Fruit fly (Drosophila melanogaster): Measurements from ENCODE around the gene Cpr64Aa.

Cpr64Aa gene

DNA sequence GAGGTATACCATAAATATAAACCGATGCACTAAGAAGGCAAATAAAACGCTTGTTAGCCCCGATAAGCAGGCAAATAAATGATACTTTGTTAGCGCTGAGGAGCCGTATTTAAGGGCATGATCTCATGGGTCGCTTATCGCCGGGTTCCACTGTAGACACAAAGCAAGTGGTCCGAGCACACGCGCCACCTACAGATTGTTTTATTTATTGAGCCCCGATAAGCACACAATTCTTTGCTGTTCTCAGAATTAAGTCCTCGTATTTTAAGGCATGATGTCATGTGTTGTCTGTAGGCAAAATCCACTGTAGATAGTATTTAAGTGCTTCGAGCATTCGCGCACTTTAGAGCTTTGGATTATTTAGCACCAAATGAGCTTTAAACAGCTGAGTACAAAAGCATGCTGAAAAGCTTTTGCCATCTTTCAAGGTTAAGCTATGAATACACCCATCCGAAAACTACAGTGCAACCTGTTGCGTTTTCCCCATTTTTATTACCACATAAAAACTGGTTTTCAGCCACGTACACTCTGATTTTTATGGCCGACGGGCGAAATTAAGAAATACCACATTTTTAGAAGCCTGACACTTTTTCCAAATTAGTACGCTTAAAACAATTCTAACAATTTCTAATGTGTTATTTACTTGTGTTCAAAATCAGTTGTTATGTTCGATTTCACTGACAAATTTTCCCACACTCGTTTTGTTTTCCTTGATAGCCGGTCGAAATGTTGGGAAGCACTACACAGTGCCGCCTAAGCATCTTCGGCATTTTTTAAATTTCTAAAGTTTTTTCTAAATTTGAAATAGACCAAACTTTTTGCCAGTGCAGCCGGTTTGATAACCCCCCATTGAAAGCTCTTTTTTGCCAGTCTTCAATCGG is 30.7 kb upstream of the Cpr64Aa start, which contains the start of gene Sqor (continued):
- peak; percentile 95 for TF ChIP-seq Ets65A (GFP tag)
- TF ChIP-seq h (optimal IDR thresholded peaks at IDR 0.05), result no peak
- peak; percentile 49 for TF ChIP-seq CG12942 (GFP tag; optimal IDR thresholded peaks at IDR 0.05)
- peak; percentile 92 for TF ChIP-seq Dip3 (GFP tag; optimal IDR thresholded peaks at IDR 0.05)
- peak; percentile 57 for TF ChIP-seq CG5245 (GFP tag; optimal IDR thresholded peaks at IDR 0.05)
- TF ChIP-seq CG10274 (GFP tag; optimal IDR thresholded peaks at IDR 0.05), result peak; percentile 77
- peak; percentile 89 for TF ChIP-seq CG1603 (tag; optimal IDR thresholded peaks at IDR 0.05)
- TF ChIP-seq ara (GFP tag; IDR thresholded peaks at IDR 0.05), result peak; percentile 67
- TF ChIP-seq Ptx1 (GFP tag; IDR thresholded peaks at IDR 0.05), result peak; percentile 75
- peak; percentile 81 for TF ChIP-seq vvl (GFP tag; IDR thresholded peaks at IDR 0.05)
- TF ChIP-seq CG6813 (GFP tag; optimal IDR thresholded peaks at IDR 0.05), result peak; percentile 74
- TF ChIP-seq oc (tag; optimal IDR thresholded peaks at IDR 0.05), result peak; percentile 83
- no peak for TF ChIP-seq ato (GFP tag; IDR thresholded peaks at IDR 0.05; ENCODE audit: partially characterized antibody)
- TF ChIP-seq PHDP (tag; optimal IDR thresholded peaks at IDR 0.05), result peak; percentile 89
- peak; percentile 85 for TF ChIP-seq Rfx (GFP tag; IDR thresholded peaks at IDR 0.05)
- no peak for TF ChIP-seq yki (optimal IDR thresholded peaks at IDR 0.05)
- TF ChIP-seq H15 (GFP tag; IDR thresholded peaks at IDR 0.05), result peak; percentile 58; the same call in 2 of the 3 replicates
- TF ChIP-seq danr (GFP tag; IDR thresholded peaks at IDR 0.05), result peak; percentile 72
- TF ChIP-seq sqz (GFP tag; optimal IDR thresholded peaks at IDR 0.05), result peak; percentile 74
- peak; percentile 21 for TF ChIP-seq CG14710 (tag; optimal IDR thresholded peaks at IDR 0.05)
- 0 out of 2 replicates have a peak, but pooled peaks have one; percentile 1 for TF ChIP-seq dati (GFP tag; IDR thresholded peaks at IDR 0.05)
- peak; percentile 82 for TF ChIP-seq Bdp1 (GFP tag; optimal IDR thresholded peaks at IDR 0.05)
- TF ChIP-seq jumu (GFP tag; optimal IDR thresholded peaks at IDR 0.05), result peak; percentile 82
- TF ChIP-seq CG11696 (GFP tag; IDR thresholded peaks at IDR 0.05), result peak; percentile 58; the same call in 1 of the 2 replicates
- TF ChIP-seq CG10959 (GFP tag; IDR thresholded peaks at IDR 0.05), result no peak
- no peak for TF ChIP-seq z (GFP tag; IDR thresholded peaks at IDR 0.05)
- TF ChIP-seq insv (GFP tag; optimal IDR thresholded peaks at IDR 0.05), result peak in 1 of 2 experiments; percentile 21
- TF ChIP-seq ap (GFP tag; IDR thresholded peaks at IDR 0.05), result peak; percentile 54
- TF ChIP-seq cg (GFP tag; optimal IDR thresholded peaks at IDR 0.05), result peak; percentile 20
- TF ChIP-seq Bteb2 (GFP tag; optimal IDR thresholded peaks at IDR 0.05), result peak; percentile 85
- TF ChIP-seq lbe (GFP tag; optimal IDR thresholded peaks at IDR 0.05), result peak; percentile 79
- TF ChIP-seq kah (GFP tag; optimal IDR thresholded peaks at IDR 0.05), result peak; percentile 44
- TF ChIP-seq CG8944 (GFP tag; optimal IDR thresholded peaks at IDR 0.05), result peak; percentile 81
- peak; percentile 63 for TF ChIP-seq CG31224 (GFP tag; IDR thresholded peaks at IDR 0.05)
- TF ChIP-seq tio (GFP tag; optimal IDR thresholded peaks at IDR 0.05), result no peak
- TF ChIP-seq CG8388 (GFP tag; optimal IDR thresholded peaks at IDR 0.05), result peak; percentile 68
- peak; percentile 90 for TF ChIP-seq CG12769 (tag; optimal IDR thresholded peaks at IDR 0.05)
- TF ChIP-seq sisA (GFP tag; IDR thresholded peaks at IDR 0.05), result peak; percentile 69
- TF ChIP-seq gt (GFP tag; IDR thresholded peaks at IDR 0.05), result no peak
- peak; percentile 66 for TF ChIP-seq CG4424 (GFP tag; optimal IDR thresholded peaks at IDR 0.05)
- no peak for TF ChIP-seq CG1832 (GFP tag; optimal IDR thresholded peaks at IDR 0.05)
- peak; percentile 66 to 93 for TF ChIP-seq bsh (GFP tag; optimal IDR thresholded peaks at IDR 0.05)
- peak; percentile 61; the same call in 2 of the 3 replicates for TF ChIP-seq sr (GFP tag; IDR thresholded peaks at IDR 0.05)
- peak; percentile 77 for TF ChIP-seq tgo (GFP tag; IDR thresholded peaks at IDR 0.05)
- peak; percentile 64 for TF ChIP-seq NC2β (GFP tag; optimal IDR thresholded peaks at IDR 0.05)
- peak; percentile 75 for TF ChIP-seq Nf-YA (GFP tag; IDR thresholded peaks at IDR 0.05)
- peak; percentile 63 for TF ChIP-seq CG14667 (GFP tag; IDR thresholded peaks at IDR 0.05)
- TF ChIP-seq HmgD (GFP tag; optimal IDR thresholded peaks at IDR 0.05), result peak; percentile 82
- TF ChIP-seq kay (GFP tag; optimal IDR thresholded peaks at IDR 0.05), result peak; percentile 54
- TF ChIP-seq dysf (GFP tag; IDR thresholded peaks at IDR 0.05), result peak; percentile 85
- TF ChIP-seq Poxn (GFP tag; IDR thresholded peaks at IDR 0.05), result peak; percentile 61

Data from whole organism, embryonic.